Fruit fly (Drosophila melanogaster): ENCODE results near the gene CG42717.

Gene CG42717

DNA sequence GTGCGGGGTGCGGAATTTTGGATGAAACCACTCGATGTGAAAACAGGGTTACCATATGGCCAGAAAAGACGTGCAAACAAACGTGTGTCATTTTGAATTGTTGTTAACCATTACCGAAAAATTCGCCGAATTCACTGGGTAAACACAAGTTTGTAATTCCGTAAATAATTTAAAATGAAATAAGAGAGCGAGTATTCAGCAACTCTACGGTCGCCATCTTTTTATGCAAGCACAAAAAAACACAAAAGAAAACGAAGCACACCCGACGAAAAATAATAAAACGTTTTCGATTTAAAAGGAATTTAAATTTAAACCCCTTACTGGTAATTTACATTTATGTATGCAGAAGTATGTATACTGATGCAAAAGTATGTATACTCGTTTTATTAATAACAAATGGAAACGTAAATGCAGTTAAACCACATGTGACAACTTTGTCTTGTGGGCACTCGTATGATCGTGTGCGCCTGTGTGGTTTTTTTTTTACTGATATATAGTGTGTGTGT is 12.9 kb upstream of the CG42717 start (continued):
- peak; percentile 94 for TF ChIP-seq CG12219 (GFP tag; optimal IDR thresholded peaks at IDR 0.05)
- TF ChIP-seq mam (GFP tag; optimal IDR thresholded peaks at IDR 0.05) = peak; percentile 90
- peak; percentile 95 for TF ChIP-seq run (tag; optimal IDR thresholded peaks at IDR 0.05)
- peak; percentile 61 for TF ChIP-seq CG7928 (GFP tag; optimal IDR thresholded peaks at IDR 0.05)
- peak; percentile 83 for TF ChIP-seq esg (GFP tag; conservative IDR thresholded peaks at IDR 0.05)
- TF ChIP-seq CG9215 (GFP tag; IDR thresholded peaks at IDR 0.05) = peak; percentile 80
- TF ChIP-seq Ssrp (tag; optimal IDR thresholded peaks at IDR 0.05) = peak; percentile 92
- TF ChIP-seq Bteb2 (GFP tag; optimal IDR thresholded peaks at IDR 0.05) = peak; percentile 89
- peak; percentile 75; the same call in 2 of the 3 replicates for TF ChIP-seq CG2889 (GFP tag; IDR thresholded peaks at IDR 0.05)
- peak; percentile 87 for TF ChIP-seq CG11723 (GFP tag; optimal IDR thresholded peaks at IDR 0.05)
- TF ChIP-seq CG6175 (GFP tag; IDR thresholded peaks at IDR 0.05) = peak; percentile 83; the same call in 2 of the 3 replicates
- TF ChIP-seq E2f1 (GFP tag; IDR thresholded peaks at IDR 0.05) = peak; percentile 94
- TF ChIP-seq CG17328 (GFP tag; IDR thresholded peaks at IDR 0.05) = peak; percentile 94
- TF ChIP-seq scrt (GFP tag; optimal IDR thresholded peaks at IDR 0.05) = peak; percentile 91
- peak; percentile 80 for TF ChIP-seq Mes4 (GFP tag; optimal IDR thresholded peaks at IDR 0.05)
- peak; percentile 43 for TF ChIP-seq fd102C (GFP tag; optimal IDR thresholded peaks at IDR 0.05)
- peak; percentile 53 for TF ChIP-seq CG30020 (tag; optimal IDR thresholded peaks at IDR 0.05)
- peak; percentile 97 for TF ChIP-seq CG2712 (tag; optimal IDR thresholded peaks at IDR 0.05)
- no peak for TF ChIP-seq Trl (optimal IDR thresholded peaks at IDR 0.05)
- peak; percentile 87 for TF ChIP-seq Trl (GFP tag; optimal IDR thresholded peaks at IDR 0.05)
- peak; percentile 59 for TF ChIP-seq Ravus (GFP tag; IDR thresholded peaks at IDR 0.05)
- TF ChIP-seq Hsf (GFP tag; optimal IDR thresholded peaks at IDR 0.05) = peak; percentile 92
- peak; percentile 83 for TF ChIP-seq cg (GFP tag; optimal IDR thresholded peaks at IDR 0.05)
- TF ChIP-seq CG15073 (GFP tag; optimal IDR thresholded peaks at IDR 0.05) = no peak
- TF ChIP-seq Lhr (GFP tag; optimal IDR thresholded peaks at IDR 0.05) = peak; percentile 67
- TF ChIP-seq CG5953 (GFP tag; IDR thresholded peaks at IDR 0.05) = peak; percentile 73
- TF ChIP-seq D (optimal IDR thresholded peaks at IDR 0.05) = no peak
- peak; percentile 80 for TF ChIP-seq D (GFP tag; optimal IDR thresholded peaks at IDR 0.05)
- TF ChIP-seq Xrp1 (GFP tag; IDR thresholded peaks at IDR 0.05) = peak; percentile 96
- peak; percentile 94 for TF ChIP-seq stc (GFP tag; IDR thresholded peaks at IDR 0.05)
- TF ChIP-seq CG43689 (GFP tag; IDR thresholded peaks at IDR 0.05) = peak; percentile 70
- TF ChIP-seq CG31365 (tag; optimal IDR thresholded peaks at IDR 0.05) = peak; percentile 73
- TF ChIP-seq sim (GFP tag; IDR thresholded peaks at IDR 0.05) = peak; percentile 78
- peak; percentile 89 for TF ChIP-seq CG1529 (GFP tag; optimal IDR thresholded peaks at IDR 0.05)
- TF ChIP-seq wdn (GFP tag; IDR thresholded peaks at IDR 0.05) = peak; percentile 86
- peak; percentile 77 for TF ChIP-seq CG11398 (GFP tag; optimal IDR thresholded peaks at IDR 0.05)
- TF ChIP-seq Nf-YA (GFP tag; IDR thresholded peaks at IDR 0.05) = peak; percentile 74; the same call in 1 of the 2 replicates
- no peak for TF ChIP-seq Sin3A (optimal IDR thresholded peaks at IDR 0.05)
- TF ChIP-seq fru (optimal IDR thresholded peaks at IDR 0.05) = no peak
- TF ChIP-seq corto (GFP tag; optimal IDR thresholded peaks at IDR 0.05) = peak; percentile 97
- TF ChIP-seq Doc2 (GFP tag; IDR thresholded peaks at IDR 0.05) = no peak
- TF ChIP-seq CG18262 (tag; optimal IDR thresholded peaks at IDR 0.05) = peak; percentile 95
- TF ChIP-seq CG18764 (GFP tag; optimal IDR thresholded peaks at IDR 0.05) = peak; percentile 84
- peak; percentile 49 for TF ChIP-seq ash1 (GFP tag; optimal IDR thresholded peaks at IDR 0.05)
- TF ChIP-seq Poxn (GFP tag; IDR thresholded peaks at IDR 0.05) = peak; percentile 55
- peak; percentile 88 for TF ChIP-seq CG17361 (GFP tag; IDR thresholded peaks at IDR 0.05)
- peak; percentile 88 for TF ChIP-seq CG3281 (GFP tag; optimal IDR thresholded peaks at IDR 0.05)
- TF ChIP-seq ci (GFP tag; IDR thresholded peaks at IDR 0.05) = peak; percentile 97
- TF ChIP-seq CG2199 (GFP tag; IDR thresholded peaks at IDR 0.05) = peak; percentile 68; the same call in 1 of the 3 replicates
- TF ChIP-seq tgo (GFP tag; IDR thresholded peaks at IDR 0.05) = peak; percentile 92
- TF ChIP-seq Lpt (GFP tag; optimal IDR thresholded peaks at IDR 0.05) = no peak
- no peak for TF ChIP-seq sc (optimal IDR thresholded peaks at IDR 0.05)
- peak; percentile 71 for TF ChIP-seq sc (GFP tag; optimal IDR thresholded peaks at IDR 0.05)
- TF ChIP-seq CG4424 (GFP tag; optimal IDR thresholded peaks at IDR 0.05) = peak; percentile 82

Data from whole organism, embryonic.